Fruit fly (Drosophila melanogaster) whole organism, embryonic: ENCODE data around the gene CG3348.

Experiments
- Awh ChIP-seq: fragments of 200-800 bp; sonication (Bioruptor generic); IDR thresholded peaks from 2 replicates; pipeline ENCODE4, ENCODE4 v1.3.6; 2022; ENCODE audit warnings: missing biosample characterization, missing genetic modification characterization
- CG12659 ChIP-seq: fragments of 200-800 bp; sonication (Bioruptor generic); optimal IDR thresholded peaks from 3 replicates; lab custom pipeline; 2017; ENCODE audit warnings: mild to moderate bottlenecking, missing biosample characterization, missing genetic modification reagents, missing genetic modification characterization
- CG15514 ChIP-seq: fragments of 200-800 bp; sonication (Bioruptor generic); optimal IDR thresholded peaks from 3 replicates; lab custom pipeline; 2017; ENCODE audit warnings: missing biosample characterization, missing genetic modification characterization, mild to moderate bottlenecking, moderate library complexity, missing genetic modification reagents
- CG15696 ChIP-seq: fragments of 200-800 bp; sonication (Bioruptor generic); optimal IDR thresholded peaks from 2 replicates; lab custom pipeline; 2019; ENCODE audit warnings: missing biosample characterization, mild to moderate bottlenecking, missing genetic modification characterization, moderate library complexity
- CG1603 ChIP-seq: fragments of 200-800 bp; sonication (Bioruptor generic); optimal IDR thresholded peaks from 2 replicates; lab custom pipeline; 2019; ENCODE audit warnings: missing biosample characterization, mild to moderate bottlenecking, missing genetic modification characterization, moderate library complexity
- CG17186 ChIP-seq: fragments of 200-800 bp; sonication (Bioruptor generic); optimal IDR thresholded peaks from 3 replicates; lab custom pipeline; 2017; ENCODE audit warnings: missing biosample characterization, missing genetic modification reagents, missing genetic modification characterization
- CG17359 ChIP-seq: fragments of 200-800 bp; sonication (Bioruptor generic); optimal IDR thresholded peaks from 3 replicates; lab custom pipeline; 2018; ENCODE audit warnings: missing biosample characterization, mild to moderate bottlenecking, missing genetic modification characterization, moderate library complexity
- CG2678 ChIP-seq: fragments of 200-800 bp; sonication (Bioruptor generic); optimal IDR thresholded peaks from 3 replicates; lab custom pipeline; 2019; ENCODE audit warnings: missing biosample characterization, mild to moderate bottlenecking, missing genetic modification characterization, moderate library complexity
- CG31388 ChIP-seq: fragments of 200-800 bp; sonication (Bioruptor generic); optimal IDR thresholded peaks from 2 replicates; lab custom pipeline; 2016; ENCODE audit warnings: missing biosample characterization, missing genetic modification characterization
- CG33557 ChIP-seq: fragments of 200-800 bp; sonication (Bioruptor generic); optimal IDR thresholded peaks from 2 replicates; lab custom pipeline; 2019; ENCODE audit warnings: missing biosample characterization, mild to moderate bottlenecking, missing genetic modification characterization, moderate library complexity
- CG4328 ChIP-seq: fragments of 200-800 bp; sonication (Bioruptor generic); optimal IDR thresholded peaks from 3 replicates; lab custom pipeline; 2017; ENCODE audit warnings: missing biosample characterization, missing genetic modification reagents, missing genetic modification characterization
- CG4424 ChIP-seq: fragments of 200-800 bp; sonication (Bioruptor generic); optimal IDR thresholded peaks from 3 replicates; lab custom pipeline; 2016; ENCODE audit warnings: missing biosample characterization, missing genetic modification characterization
- CG4707 ChIP-seq: fragments of 200-800 bp; sonication (Bioruptor generic); optimal IDR thresholded peaks from 2 replicates; lab custom pipeline; 2018; ENCODE audit warnings: missing biosample characterization, mild to moderate bottlenecking, missing genetic modification characterization, moderate library complexity
- CG4730 ChIP-seq: fragments of 200-800 bp; sonication (Bioruptor generic); IDR thresholded peaks from 2 replicates; pipeline ENCODE4 v1.3.6; 2022; ENCODE audit warnings: missing biosample characterization, missing genetic modification characterization
- CG6254 ChIP-seq: fragments of 200-800 bp; sonication (Bioruptor generic); optimal IDR thresholded peaks from 3 replicates; lab custom pipeline; 2017; ENCODE audit warnings: mild to moderate bottlenecking, missing biosample characterization, missing genetic modification reagents, missing genetic modification characterization
- CG8290 ChIP-seq, 3 experiments: fragments of 200-800 bp; sonication (Bioruptor generic); optimal IDR thresholded peaks; 2 replicates each; lab custom pipeline; 2016 to 2019; ENCODE audit warnings: missing biosample characterization in 3 of 3, missing genetic modification characterization in 3 of 3, mild to moderate bottlenecking in 2 of 3, moderate library complexity in 1 of 3
- GATAe ChIP-seq: fragments of 200-800 bp; sonication (Bioruptor generic); conservative IDR thresholded peaks from 2 replicates; pipeline ENCODE4 v1.3.6; 2022; ENCODE audit warnings: missing biosample characterization, missing genetic modification characterization
- Jarid2 ChIP-seq: fragments of 200-800 bp; sonication (Bioruptor generic); optimal IDR thresholded peaks from 3 replicates; lab custom pipeline; 2017; ENCODE audit warnings: mild to moderate bottlenecking, missing biosample characterization, missing genetic modification reagents, missing genetic modification characterization
- Nf-YA ChIP-seq: fragments of 200-800 bp; sonication (Bioruptor generic); IDR thresholded peaks from 2 replicates; pipeline ENCODE4 v1.3.6; 2022; ENCODE audit warnings: missing biosample characterization, missing genetic modification characterization
- NfI ChIP-seq: fragments of 200-800 bp; sonication (Bioruptor generic); optimal IDR thresholded peaks from 3 replicates; lab custom pipeline; 2018; ENCODE audit warnings: missing biosample characterization, mild to moderate bottlenecking, missing genetic modification characterization, moderate library complexity
- Ravus ChIP-seq: fragments of 200-800 bp; sonication (Bioruptor generic); IDR thresholded peaks from 2 replicates; pipeline ENCODE4 v1.3.6; 2022; ENCODE audit warnings: missing biosample characterization, missing genetic modification characterization
- Scr ChIP-seq: fragments of 200-800 bp; sonication (Bioruptor generic); IDR thresholded peaks from 2 replicates; pipeline ENCODE4 v1.3.6; 2022; ENCODE audit warnings: missing biosample characterization, missing genetic modification characterization; ENCODE audit not compliant: partially characterized antibody
- bab2 ChIP-seq: fragments of 200-800 bp; sonication (Bioruptor generic); optimal IDR thresholded peaks from 2 replicates; lab custom pipeline; 2016; ENCODE audit warnings: missing biosample characterization, missing genetic modification characterization
- cad ChIP-seq: fragments of >200 bp; optimal IDR thresholded peaks from 2 replicates; lab custom pipeline; 2017; ENCODE audit warnings: missing biosample characterization, missing genetic modification characterization
- ci ChIP-seq: fragments of 200-800 bp; sonication (Bioruptor generic); IDR thresholded peaks from 3 replicates; pipeline ENCODE4 v1.3.6; 2022; ENCODE audit warnings: missing biosample characterization, missing genetic modification characterization
- dan ChIP-seq: fragments of 200-800 bp; sonication (Bioruptor generic); IDR thresholded peaks from 2 replicates; pipeline ENCODE4 v1.3.6; 2022; ENCODE audit warnings: missing biosample characterization, missing genetic modification characterization
- dmrt99B ChIP-seq: fragments of 200-800 bp; sonication (Bioruptor generic); optimal IDR thresholded peaks from 2 replicates; lab custom pipeline; 2018; ENCODE audit warnings: missing biosample characterization, mild to moderate bottlenecking, missing genetic modification characterization, moderate library complexity
- eve ChIP-seq, 2 experiments: fragments of >200 bp; optimal IDR thresholded peaks; 2 replicates each; lab custom pipeline; 2017; ENCODE audit warnings: missing biosample characterization in 2 of 2, missing genetic modification characterization in 2 of 2
- ewg ChIP-seq: fragments of 200-800 bp; sonication (Bioruptor generic); optimal IDR thresholded peaks from 3 replicates; lab custom pipeline; 2017; ENCODE audit warnings: mild to moderate bottlenecking, missing biosample characterization, missing genetic modification reagents, missing genetic modification characterization
- gce ChIP-seq: fragments of 200-800 bp; sonication (Bioruptor generic); IDR thresholded peaks from 3 replicates; pipeline ENCODE4 v1.3.6; 2022; ENCODE audit warnings: missing biosample characterization, missing genetic modification characterization
- kay ChIP-seq: fragments of 200-800 bp; sonication (Bioruptor generic); optimal IDR thresholded peaks from 2 replicates; lab custom pipeline; 2016; ENCODE audit warnings: missing biosample characterization, missing genetic modification characterization
- knrl ChIP-seq: fragments of 200-800 bp; sonication (Bioruptor generic); IDR thresholded peaks from 3 replicates; pipeline ENCODE4 v1.3.6; 2022; ENCODE audit warnings: missing biosample characterization, missing genetic modification characterization; ENCODE audit not compliant: partially characterized antibody
- lola ChIP-seq, 3 experiments: fragments of >200 bp in 2 of 3; fragments of 200-800 bp in 1 of 3; sonication (Bioruptor generic) in 1 of 3; optimal IDR thresholded peaks; 2 replicates each; lab custom pipeline; 2017 to 2019; ENCODE audit warnings: missing biosample characterization in 3 of 3, missing genetic modification characterization in 3 of 3, mild to moderate bottlenecking in 1 of 3, moderate library complexity in 1 of 3
- nau ChIP-seq: fragments of 200-800 bp; sonication (Bioruptor generic); optimal IDR thresholded peaks from 3 replicates; lab custom pipeline; 2017; ENCODE audit warnings: missing biosample characterization, mild to moderate bottlenecking, missing genetic modification characterization, missing genetic modification reagents
- onecut ChIP-seq: fragments of 200-800 bp; sonication (Bioruptor generic); IDR thresholded peaks from 2 replicates; pipeline ENCODE4 v1.3.6; 2022; ENCODE audit warnings: missing biosample characterization, missing genetic modification characterization
- ranshi ChIP-seq: fragments of 200-800 bp; sonication (Bioruptor generic); IDR thresholded peaks from 2 replicates; pipeline ENCODE4 v1.3.6; 2022; ENCODE audit warnings: missing biosample characterization, missing genetic modification characterization
- repo ChIP-seq: fragments of 200-800 bp; sonication (Bioruptor generic); optimal IDR thresholded peaks from 2 replicates; lab custom pipeline; 2016; ENCODE audit warnings: missing biosample characterization, missing genetic modification characterization
- sc ChIP-seq, 3 experiments: fragments of >200 bp in 2 of 3; fragments of 200-800 bp in 1 of 3; sonication (Bioruptor generic) in 1 of 3; optimal IDR thresholded peaks; 2 replicates in 2 of 3; 3 replicates in 1 of 3; lab custom pipeline; 2017; ENCODE audit warnings: mild to moderate bottlenecking in 1 of 3, missing biosample characterization in 1 of 3, missing genetic modification characterization in 1 of 3, missing genetic modification reagents in 1 of 3
- tgo ChIP-seq: fragments of 200-800 bp; sonication (Bioruptor generic); IDR thresholded peaks from 3 replicates; pipeline ENCODE4 v1.3.6; 2022; ENCODE audit warnings: missing biosample characterization, missing genetic modification characterization
- tio ChIP-seq: fragments of 200-800 bp; sonication (Bioruptor generic); optimal IDR thresholded peaks from 2 replicates; lab custom pipeline; 2017; ENCODE audit warnings: missing biosample characterization, missing genetic modification characterization, inconsistent platforms
- toy ChIP-seq: fragments of 200-800 bp; sonication (Bioruptor generic); IDR thresholded peaks from 2 replicates; pipeline ENCODE4 v1.3.6; 2022; ENCODE audit warnings: missing biosample characterization, missing genetic modification characterization
- ttk ChIP-seq: fragments of 200-800 bp; sonication (Bioruptor generic); IDR thresholded peaks from 2 replicates; pipeline ENCODE4 v2.1.2; 2022; ENCODE audit warnings: missing biosample characterization, missing genetic modification characterization
- usp ChIP-seq: fragments of >200 bp; optimal IDR thresholded peaks from 2 replicates; lab custom pipeline; 2017; ENCODE audit warnings: missing biosample characterization, missing genetic modification characterization
- zen2 ChIP-seq: fragments of 200-800 bp; sonication (Bioruptor generic); IDR thresholded peaks from 3 replicates; pipeline ENCODE4 v1.3.6; 2022; ENCODE audit warnings: missing biosample characterization, missing genetic modification characterization; ENCODE audit not compliant: partially characterized antibody

CG3348 gene

dm6 chr3R:27282286-27282685 lies 9.7 kb downstream of the CG3348 start, which contains the start of gene mrt (continued):
- TF ChIP-seq dan (GFP tag; lab: Robert Waterston, UW), result no peak
- no peak for TF ChIP-seq toy (GFP tag; lab: Robert Waterston, UW)
- TF ChIP-seq CG12659, result peak; percentile 65
- no peak for TF ChIP-seq Scr (GFP tag; lab: Robert Waterston, UW)
- no peak for TF ChIP-seq ttk (GFP tag; lab: Robert Waterston, UW)
- no peak for TF ChIP-seq usp (GFP tag; lab: Kevin White, UChicago)
- no peak for TF ChIP-seq Nf-YA (GFP tag; lab: Robert Waterston, UW)
- TF ChIP-seq repo (GFP tag; lab: Kevin White, UChicago), result peak; percentile 7
- no peak for TF ChIP-seq ewg (GFP tag; lab: Kevin White, UChicago)
- peak; percentile 55 for TF ChIP-seq NfI
- TF ChIP-seq knrl (GFP tag; lab: Robert Waterston, UW), result no peak
- no peak for TF ChIP-seq eve (GFP tag; optimal IDR thresholded peaks at IDR 0.05; lab: Kevin White, UChicago)
- TF ChIP-seq CG33557 (GFP tag; lab: Kevin White, UChicago), result no peak
- peak; percentile 28 for TF ChIP-seq bab2 (GFP tag; lab: Kevin White, UChicago)
- TF ChIP-seq nau, result peak; percentile 23
- TF ChIP-seq CG1603 (tag; lab: Kevin White, UChicago), result peak; percentile 31
- no peak for TF ChIP-seq Awh
- TF ChIP-seq CG8290 (GFP tag; optimal IDR thresholded peaks at IDR 0.05; lab: Kevin White, UChicago), result peak; percentile 21
- peak in 1 of 2 experiments; percentile 55 for TF ChIP-seq CG8290 (tag; optimal IDR thresholded peaks at IDR 0.05; lab: Kevin White, UChicago)
- TF ChIP-seq gce (GFP tag; lab: Robert Waterston, UW), result peak; percentile 29; the same call in 1 of the 3 replicates
- no peak for TF ChIP-seq CG17186 (GFP tag; lab: Kevin White, UChicago)
- peak; percentile 52 for TF ChIP-seq CG4730 (GFP tag; lab: Robert Waterston, UW)
- TF ChIP-seq GATAe, result no peak
- TF ChIP-seq CG4328 (GFP tag; lab: Kevin White, UChicago), result peak; percentile 42
- TF ChIP-seq kay, result no peak
- TF ChIP-seq Jarid2 (GFP tag; lab: Kevin White, UChicago), result no peak
- TF ChIP-seq CG6254, result no peak
- peak; percentile 76 for TF ChIP-seq CG2678 (tag; lab: Kevin White, UChicago)
- TF ChIP-seq CG31388 (GFP tag; lab: Kevin White, UChicago), result no peak
- TF ChIP-seq CG4424, result peak; percentile 57
- no peak; the same call in 1 of the 2 replicates for TF ChIP-seq onecut (GFP tag; lab: Robert Waterston, UW)
- TF ChIP-seq ranshi, result peak; percentile 55; the same call in 1 of the 2 replicates
- TF ChIP-seq CG4707, result no peak
- TF ChIP-seq CG15696 (tag; lab: Kevin White, UChicago), result no peak
- TF ChIP-seq CG17359, result peak; percentile 51
- TF ChIP-seq Ravus, result no peak
- TF ChIP-seq tgo (GFP tag; lab: Robert Waterston, UW), result peak; percentile 38; the same call in 1 of the 3 replicates
- TF ChIP-seq dmrt99B, result peak; percentile 61
- TF ChIP-seq zen2 (GFP tag; lab: Robert Waterston, UW), result no peak
- TF ChIP-seq sc (optimal IDR thresholded peaks at IDR 0.05; lab: Kevin White, UChicago), result no peak
- no peak for TF ChIP-seq sc (GFP tag; optimal IDR thresholded peaks at IDR 0.05; lab: Kevin White, UChicago)
- 0 out of 3 replicates have a peak, but pooled peaks have one; percentile 24 for TF ChIP-seq ci
- no peak for TF ChIP-seq cad (GFP tag; lab: Kevin White, UChicago)
- peak; percentile 31 for TF ChIP-seq tio (GFP tag; lab: Kevin White, UChicago)
- peak; percentile 49 for TF ChIP-seq CG15514
- TF ChIP-seq lola (GFP tag; optimal IDR thresholded peaks at IDR 0.05; lab: Kevin White, UChicago), result peak in 1 of 3 experiments; percentile 23
